Fruit fly (Drosophila melanogaster) whole organism, embryonic: ENCODE data around the gene CCT3.

Experiments
- Adf1 ChIP-seq: fragments of 200-800 bp; sonication (Bioruptor generic); IDR thresholded peaks from 2 replicates; pipeline ENCODE4 v1.3.6; 2022; ENCODE audit warnings: missing biosample characterization, missing genetic modification characterization
- Antp ChIP-seq: fragments of 200-800 bp; sonication (Bioruptor generic); optimal IDR thresholded peaks from 3 replicates; lab custom pipeline; 2016; ENCODE audit warnings: missing biosample characterization, missing genetic modification characterization
- Atf3 ChIP-seq: fragments of 200-800 bp; sonication (Bioruptor generic); optimal IDR thresholded peaks from 3 replicates; lab custom pipeline; 2016; ENCODE audit warnings: missing biosample characterization, missing genetic modification characterization
- Bgb ChIP-seq: fragments of 200-800 bp; sonication (Bioruptor generic); IDR thresholded peaks from 2 replicates; pipeline ENCODE4 v1.3.6; 2022; ENCODE audit warnings: missing biosample characterization, missing genetic modification characterization; ENCODE audit not compliant: partially characterized antibody
- CG10654 ChIP-seq: fragments of 200-800 bp; sonication (Bioruptor generic); optimal IDR thresholded peaks from 2 replicates; lab custom pipeline; 2016; ENCODE audit warnings: missing biosample characterization, missing genetic modification characterization
- CG12659 ChIP-seq: fragments of 200-800 bp; sonication (Bioruptor generic); optimal IDR thresholded peaks from 3 replicates; lab custom pipeline; 2017; ENCODE audit warnings: mild to moderate bottlenecking, missing biosample characterization, missing genetic modification reagents, missing genetic modification characterization
- CG15479 ChIP-seq: fragments of 200-800 bp; sonication (Bioruptor generic); optimal IDR thresholded peaks from 3 replicates; lab custom pipeline; 2019; ENCODE audit warnings: missing biosample characterization, mild to moderate bottlenecking, missing genetic modification characterization, moderate library complexity
- CG1647 ChIP-seq: fragments of 200-800 bp; sonication (Bioruptor generic); optimal IDR thresholded peaks from 3 replicates; lab custom pipeline; 2016; ENCODE audit warnings: missing biosample characterization, missing genetic modification characterization
- CG17568 ChIP-seq: fragments of 200-800 bp; sonication (Bioruptor generic); optimal IDR thresholded peaks from 2 replicates; lab custom pipeline; 2018; ENCODE audit warnings: missing biosample characterization, mild to moderate bottlenecking, missing genetic modification characterization, moderate library complexity
- CG18262 ChIP-seq: fragments of 200-800 bp; optimal IDR thresholded peaks from 3 replicates; lab custom pipeline; 2019; ENCODE audit warnings: missing biosample characterization, mild to moderate bottlenecking, missing genetic modification characterization, moderate library complexity
- CG18476 ChIP-seq: fragments of 200-800 bp; sonication (Bioruptor generic); optimal IDR thresholded peaks from 2 replicates; lab custom pipeline; 2016; ENCODE audit warnings: missing biosample characterization, mild to moderate bottlenecking, missing genetic modification characterization
- CG32772 ChIP-seq: fragments of 200-800 bp; sonication (Bioruptor generic); IDR thresholded peaks from 2 replicates; pipeline ENCODE4 v1.3.6; 2022; ENCODE audit warnings: missing biosample characterization, missing genetic modification characterization
- CG33557 ChIP-seq: fragments of 200-800 bp; sonication (Bioruptor generic); optimal IDR thresholded peaks from 2 replicates; lab custom pipeline; 2019; ENCODE audit warnings: missing biosample characterization, mild to moderate bottlenecking, missing genetic modification characterization, moderate library complexity
- CG34224 ChIP-seq: fragments of 200-800 bp; sonication (Bioruptor generic); IDR thresholded peaks from 3 replicates; pipeline ENCODE4 v1.3.6; 2022; ENCODE audit warnings: missing biosample characterization, missing genetic modification characterization; ENCODE audit not compliant: partially characterized antibody
- CG4617 ChIP-seq: fragments of 200-800 bp; sonication (Bioruptor generic); optimal IDR thresholded peaks from 3 replicates; lab custom pipeline; 2016; ENCODE audit warnings: missing biosample characterization, missing genetic modification characterization, borderline replicate concordance
- CG4730 ChIP-seq: fragments of 200-800 bp; sonication (Bioruptor generic); IDR thresholded peaks from 2 replicates; pipeline ENCODE4 v1.3.6; 2022; ENCODE audit warnings: missing biosample characterization, missing genetic modification characterization
- CG6175 ChIP-seq: fragments of 200-800 bp; sonication (Bioruptor generic); IDR thresholded peaks from 3 replicates; pipeline ENCODE4 v1.3.6; 2022; ENCODE audit warnings: missing biosample characterization, missing genetic modification characterization
- CG6813 ChIP-seq: fragments of 200-800 bp; sonication (Bioruptor generic); optimal IDR thresholded peaks from 2 replicates; lab custom pipeline; 2017; ENCODE audit warnings: missing biosample characterization, missing genetic modification characterization, mild to moderate bottlenecking, moderate library complexity, missing genetic modification reagents
- CG7357 ChIP-seq: fragments of 200-800 bp; sonication (Bioruptor generic); IDR thresholded peaks from 3 replicates; pipeline ENCODE4 v1.3.6; 2022; ENCODE audit warnings: missing biosample characterization, missing genetic modification characterization
- CG8478 ChIP-seq: fragments of >200 bp; optimal IDR thresholded peaks from 2 replicates; lab custom pipeline; 2018
- CG9727 ChIP-seq: fragments of 200-800 bp; sonication (Bioruptor generic); optimal IDR thresholded peaks from 3 replicates; lab custom pipeline; 2017; ENCODE audit warnings: missing biosample characterization, mild to moderate bottlenecking, missing genetic modification characterization
- Camta ChIP-seq: fragments of 200-800 bp; sonication (Bioruptor generic); optimal IDR thresholded peaks from 2 replicates; lab custom pipeline; 2016; ENCODE audit warnings: missing biosample characterization, missing genetic modification characterization
- CkIIα-i1 ChIP-seq: fragments of 200-800 bp; sonication (Bioruptor generic); IDR thresholded peaks from 2 replicates; pipeline ENCODE4 v1.3.6; 2022; ENCODE audit warnings: missing biosample characterization, missing genetic modification characterization
- D19A ChIP-seq: fragments of 200-800 bp; optimal IDR thresholded peaks from 3 replicates; lab custom pipeline; 2019; ENCODE audit warnings: missing biosample characterization, mild to moderate bottlenecking, missing genetic modification characterization, moderate library complexity
- Doc2 ChIP-seq: fragments of 200-800 bp; sonication (Bioruptor generic); IDR thresholded peaks from 2 replicates; pipeline ENCODE4 v1.3.6; 2022; ENCODE audit warnings: missing biosample characterization, missing genetic modification characterization
- E2f1 ChIP-seq: fragments of 200-800 bp; sonication (Bioruptor generic); IDR thresholded peaks from 2 replicates; pipeline ENCODE4 v1.3.6; 2022; ENCODE audit warnings: missing biosample characterization, missing genetic modification characterization
- HLH3B ChIP-seq: fragments of 200-800 bp; sonication (Bioruptor generic); IDR thresholded peaks from 2 replicates; pipeline ENCODE4 v1.3.6; 2022; ENCODE audit warnings: missing biosample characterization, missing genetic modification characterization
- Hey ChIP-seq: fragments of 200-800 bp; sonication (Bioruptor generic); optimal IDR thresholded peaks from 3 replicates; lab custom pipeline; 2018; ENCODE audit warnings: missing biosample characterization, mild to moderate bottlenecking, missing genetic modification characterization
- Lim3 ChIP-seq: fragments of 200-800 bp; sonication (Bioruptor generic); IDR thresholded peaks from 2 replicates; pipeline ENCODE4 v1.3.6; 2022; ENCODE audit warnings: missing biosample characterization, missing genetic modification characterization
- NC2α ChIP-seq: fragments of 200-800 bp; sonication (Bioruptor generic); optimal IDR thresholded peaks from 2 replicates; lab custom pipeline; 2016; ENCODE audit warnings: missing biosample characterization, missing genetic modification characterization
- Ptx1 ChIP-seq: fragments of 200-800 bp; sonication (Bioruptor generic); IDR thresholded peaks from 2 replicates; pipeline ENCODE4 v1.3.6; 2022; ENCODE audit warnings: missing biosample characterization, missing genetic modification characterization
- al ChIP-seq: fragments of 200-800 bp; sonication (Bioruptor generic); IDR thresholded peaks from 2 replicates; pipeline ENCODE4 v1.3.6; 2022; ENCODE audit warnings: missing biosample characterization, missing genetic modification characterization
- amos ChIP-seq: fragments of 200-800 bp; sonication (Bioruptor generic); IDR thresholded peaks from 2 replicates; pipeline ENCODE4 v1.3.6; 2022; ENCODE audit warnings: missing biosample characterization, missing genetic modification characterization; ENCODE audit not compliant: partially characterized antibody
- ash1 ChIP-seq: fragments of 200-800 bp; sonication (Bioruptor generic); optimal IDR thresholded peaks from 2 replicates; lab custom pipeline; 2018; ENCODE audit warnings: missing biosample characterization, mild to moderate bottlenecking, missing genetic modification characterization
- bab2 ChIP-seq: fragments of 200-800 bp; sonication (Bioruptor generic); optimal IDR thresholded peaks from 2 replicates; lab custom pipeline; 2016; ENCODE audit warnings: missing biosample characterization, missing genetic modification characterization
- chm ChIP-seq: fragments of 200-800 bp; sonication (Bioruptor generic); IDR thresholded peaks from 2 replicates; pipeline ENCODE4 v1.3.6; 2022; ENCODE audit warnings: missing biosample characterization, missing genetic modification characterization
- crol ChIP-seq: fragments of 200-800 bp; sonication (Bioruptor generic); IDR thresholded peaks from 2 replicates; pipeline ENCODE4 v1.3.6; 2022; ENCODE audit warnings: missing biosample characterization, missing genetic modification characterization
- danr ChIP-seq: fragments of 200-800 bp; sonication (Bioruptor generic); IDR thresholded peaks from 2 replicates; pipeline ENCODE4 v1.3.6; 2022; ENCODE audit warnings: missing biosample characterization, missing genetic modification characterization
- disco-r ChIP-seq: fragments of 200-800 bp; sonication (Bioruptor generic); optimal IDR thresholded peaks from 2 replicates; lab custom pipeline; 2016; ENCODE audit warnings: missing biosample characterization, missing genetic modification characterization
- exex ChIP-seq: fragments of 200-800 bp; sonication (Bioruptor generic); optimal IDR thresholded peaks from 4 replicates; lab custom pipeline; 2018; ENCODE audit warnings: missing biosample characterization, mild to moderate bottlenecking, missing genetic modification characterization, moderate library complexity
- ind ChIP-seq: fragments of 200-800 bp; sonication (Bioruptor generic); optimal IDR thresholded peaks from 3 replicates; lab custom pipeline; 2016; ENCODE audit warnings: missing biosample characterization, missing genetic modification characterization
- jing ChIP-seq: fragments of 200-800 bp; sonication (Bioruptor generic); optimal IDR thresholded peaks from 2 replicates; lab custom pipeline; 2018; ENCODE audit warnings: missing biosample characterization, mild to moderate bottlenecking, missing genetic modification characterization
- luna ChIP-seq: fragments of 200-800 bp; sonication (Bioruptor generic); optimal IDR thresholded peaks from 2 replicates; lab custom pipeline; 2016; ENCODE audit warnings: missing biosample characterization, missing genetic modification characterization
- odd ChIP-seq: fragments of 200-800 bp; sonication (Bioruptor generic); optimal IDR thresholded peaks from 2 replicates; lab custom pipeline; 2017; ENCODE audit warnings: missing biosample characterization, mild to moderate bottlenecking, missing genetic modification characterization
- pan ChIP-seq, 4 experiments: fragments of >200 bp in 3 of 4; fragments of 200-800 bp in 1 of 4; sonication (Bioruptor generic) in 1 of 4; optimal IDR thresholded peaks in 3 of 4; IDR thresholded peaks in 1 of 4; 2 replicates each; pipeline versions ENCODE4 v1.3.6 to Lab custom; 2017 to 2022; ENCODE audit warnings: missing biosample characterization in 2 of 4, missing genetic modification characterization in 2 of 4, mixed read lengths in 1 of 4
- repo ChIP-seq: fragments of 200-800 bp; sonication (Bioruptor generic); optimal IDR thresholded peaks from 2 replicates; lab custom pipeline; 2016; ENCODE audit warnings: missing biosample characterization, missing genetic modification characterization
- row ChIP-seq: fragments of 200-800 bp; sonication (Bioruptor generic); IDR thresholded peaks from 3 replicates; pipeline ENCODE4 v1.3.6; 2022; ENCODE audit warnings: missing biosample characterization, missing genetic modification characterization
- sens-2 ChIP-seq: fragments of 200-800 bp; sonication (Bioruptor generic); IDR thresholded peaks from 2 replicates; pipeline ENCODE4 v1.3.6; 2022; ENCODE audit warnings: missing biosample characterization, missing genetic modification characterization
- slou ChIP-seq: fragments of 200-800 bp; sonication (Bioruptor generic); optimal IDR thresholded peaks from 3 replicates; lab custom pipeline; 2016; ENCODE audit warnings: missing biosample characterization, missing genetic modification characterization
- sqz ChIP-seq: fragments of 200-800 bp; sonication (Bioruptor generic); optimal IDR thresholded peaks from 3 replicates; lab custom pipeline; 2018; ENCODE audit warnings: missing biosample characterization, mild to moderate bottlenecking, missing genetic modification characterization
- stwl ChIP-seq: fragments of 200-800 bp; sonication (Bioruptor generic); optimal IDR thresholded peaks from 3 replicates; lab custom pipeline; 2018; ENCODE audit warnings: missing biosample characterization, mild to moderate bottlenecking, missing genetic modification characterization, moderate library complexity
- trh ChIP-seq: fragments of 200-800 bp; sonication (Bioruptor generic); optimal IDR thresholded peaks from 2 replicates; lab custom pipeline; 2016; ENCODE audit warnings: missing biosample characterization, missing genetic modification characterization

The CCT3 gene

dm6 chr3R:16673184-16673583 is 25.8 kb downstream of the CCT3 start (continued):
- TF ChIP-seq amos (GFP tag; lab: Robert Waterston, UW) (no peak), Antp (GFP tag; lab: Kevin White, UChicago) (no peak), bab2 (no peak), Camta (GFP tag; lab: Kevin White, UChicago) (no peak), jing (GFP tag; lab: Kevin White, UChicago) (no peak), CG7357 (GFP tag; lab: Robert Waterston, UW) (no peak), CG1647 (GFP tag; lab: Kevin White, UChicago) (no peak), ash1 (GFP tag; lab: Kevin White, UChicago) (no peak), odd (GFP tag; lab: Kevin White, UChicago) (no peak), Hey (tag; lab: Kevin White, UChicago) (no peak), CkIIα-i1 (no peak), danr (GFP tag; lab: Robert Waterston, UW) (no peak), sqz (GFP tag; lab: Kevin White, UChicago) (no peak), CG34224 (GFP tag; lab: Robert Waterston, UW) (no peak), CG32772 (GFP tag; lab: Robert Waterston, UW) (0 out of 2 replicates have a peak, but pooled peaks have one; percentile 16), CG6813 (GFP tag; lab: Kevin White, UChicago) (no peak), Doc2 (GFP tag; lab: Robert Waterston, UW) (no peak), al (GFP tag; lab: Robert Waterston, UW) (no peak), CG6175 (GFP tag; lab: Robert Waterston, UW) (no peak), HLH3B (GFP tag; lab: Robert Waterston, UW) (0 out of 2 replicates have a peak, but pooled peaks have one; percentile 15), NC2α (GFP tag; lab: Kevin White, UChicago) (no peak), Atf3 (GFP tag; lab: Kevin White, UChicago) (no peak), ind (no peak), CG12659 (GFP tag; lab: Kevin White, UChicago) (no peak), CG8478 (lab: Kevin White, UChicago) (no peak), E2f1 (GFP tag; lab: Robert Waterston, UW) (no peak), CG4730 (GFP tag; lab: Robert Waterston, UW) (no peak), slou (no peak), Ptx1 (GFP tag; lab: Robert Waterston, UW) (0 out of 2 replicates have a peak, but pooled peaks have one; percentile 23), sens-2 (GFP tag; lab: Robert Waterston, UW) (0 out of 2 replicates have a peak, but pooled peaks have one; percentile 13), chm (GFP tag; lab: Robert Waterston, UW) (no peak), pan (optimal IDR thresholded peaks at IDR 0.05; lab: Kevin White, UChicago) (no peak), pan (GFP tag; optimal IDR thresholded peaks at IDR 0.05 in 1 of 2, IDR thresholded peaks at IDR 0.05 in 1 of 2) (peak in 1 of 2 experiments; percentile 6), D19A (tag; lab: Kevin White, UChicago) (no peak), CG15479 (no peak), Adf1 (GFP tag; lab: Robert Waterston, UW) (no peak), disco-r (no peak), crol (GFP tag; lab: Robert Waterston, UW) (no peak), trh (GFP tag; lab: Kevin White, UChicago) (no peak), CG33557 (GFP tag; lab: Kevin White, UChicago) (no peak), exex (tag; lab: Kevin White, UChicago) (no peak), CG18262 (tag; lab: Kevin White, UChicago) (peak; percentile 29), CG18476 (GFP tag; lab: Kevin White, UChicago) (no peak), CG9727 (GFP tag; lab: Kevin White, UChicago) (peak; percentile 13), luna (GFP tag; lab: Kevin White, UChicago) (no peak), CG17568 (no peak), repo (GFP tag; lab: Kevin White, UChicago) (no peak), stwl (tag; lab: Kevin White, UChicago) (no peak), Lim3 (GFP tag; lab: Robert Waterston, UW) (no peak), CG4617 (GFP tag; lab: Kevin White, UChicago) (no peak), CG10654 (GFP tag; lab: Kevin White, UChicago) (no peak), Bgb (GFP tag; lab: Robert Waterston, UW) (no peak), row (GFP tag; lab: Robert Waterston, UW) (peak; percentile 41; the same call in 1 of the 3 replicates)
